Fruit fly (Drosophila melanogaster) whole organism, embryonic: ENCODE measurements around the gene unk.
A peak's percentile ranks its signal among the peaks of the same experiment; 100 is the strongest.

ENCODE experiments used
- Bdp1 ChIP-seq: fragments of 200-800 bp; sonication (Bioruptor generic); optimal IDR thresholded peaks from 3 replicates; lab custom pipeline; 2016; ENCODE audit warnings: missing biosample characterization, missing genetic modification characterization
- Bgb ChIP-seq: fragments of 200-800 bp; sonication (Bioruptor generic); IDR thresholded peaks from 2 replicates; pipeline ENCODE4 v1.3.6; 2022; ENCODE audit warnings: missing biosample characterization, missing genetic modification characterization; ENCODE audit not compliant: partially characterized antibody
- CG10431 ChIP-seq: fragments of 200-800 bp; sonication (Bioruptor generic); optimal IDR thresholded peaks from 3 replicates; lab custom pipeline; 2018; ENCODE audit warnings: missing biosample characterization, mild to moderate bottlenecking, missing genetic modification characterization
- CG10462 ChIP-seq: fragments of 200-800 bp; sonication (Bioruptor generic); optimal IDR thresholded peaks from 2 replicates; lab custom pipeline; 2016; ENCODE audit warnings: missing biosample characterization, missing genetic modification characterization
- CG10654 ChIP-seq: fragments of 200-800 bp; sonication (Bioruptor generic); optimal IDR thresholded peaks from 2 replicates; lab custom pipeline; 2016; ENCODE audit warnings: missing biosample characterization, missing genetic modification characterization
- CG11247 ChIP-seq: fragments of 200-800 bp; sonication (Bioruptor generic); IDR thresholded peaks from 2 replicates; pipeline ENCODE4 v1.3.6; 2022; ENCODE audit warnings: missing biosample characterization, missing genetic modification characterization
- CG11504 ChIP-seq: fragments of 200-800 bp; sonication (Bioruptor generic); optimal IDR thresholded peaks from 3 replicates; lab custom pipeline; 2019; ENCODE audit warnings: missing biosample characterization, mild to moderate bottlenecking, missing genetic modification characterization, moderate library complexity
- CG12391 ChIP-seq: fragments of 200-800 bp; sonication (Bioruptor generic); optimal IDR thresholded peaks from 3 replicates; lab custom pipeline; 2018; ENCODE audit warnings: missing biosample characterization, mild to moderate bottlenecking, missing genetic modification characterization, moderate library complexity
- CG13296 ChIP-seq: fragments of 200-800 bp; sonication (Bioruptor generic); optimal IDR thresholded peaks from 3 replicates; lab custom pipeline; 2018; ENCODE audit warnings: missing biosample characterization, mild to moderate bottlenecking, missing genetic modification characterization
- CG13424 ChIP-seq: fragments of 200-800 bp; sonication (Bioruptor generic); optimal IDR thresholded peaks from 2 replicates; lab custom pipeline; 2019; ENCODE audit warnings: missing biosample characterization, mild to moderate bottlenecking, missing genetic modification characterization, moderate library complexity
- CG13894 ChIP-seq: fragments of 200-800 bp; sonication (Bioruptor generic); optimal IDR thresholded peaks from 3 replicates; lab custom pipeline; 2018; ENCODE audit warnings: missing biosample characterization, mild to moderate bottlenecking, missing genetic modification characterization, moderate library complexity
- CG15011 ChIP-seq: fragments of 200-800 bp; sonication (Bioruptor generic); optimal IDR thresholded peaks from 3 replicates; lab custom pipeline; 2018; ENCODE audit warnings: missing biosample characterization, mild to moderate bottlenecking, missing genetic modification characterization
- CG1529 ChIP-seq: fragments of 200-800 bp; sonication (Bioruptor generic); optimal IDR thresholded peaks from 3 replicates; lab custom pipeline; 2018; ENCODE audit warnings: missing biosample characterization, missing genetic modification characterization
- CG17359 ChIP-seq: fragments of 200-800 bp; sonication (Bioruptor generic); optimal IDR thresholded peaks from 3 replicates; lab custom pipeline; 2018; ENCODE audit warnings: missing biosample characterization, mild to moderate bottlenecking, missing genetic modification characterization, moderate library complexity
- CG18619 ChIP-seq: fragments of 200-800 bp; sonication (Bioruptor generic); optimal IDR thresholded peaks from 3 replicates; lab custom pipeline; 2017; ENCODE audit warnings: missing biosample characterization, mild to moderate bottlenecking, missing genetic modification characterization
- CG31365 ChIP-seq: fragments of 200-800 bp; sonication (Bioruptor generic); optimal IDR thresholded peaks from 2 replicates; lab custom pipeline; 2018; ENCODE audit warnings: missing biosample characterization, mild to moderate bottlenecking, missing genetic modification characterization
- CG31388 ChIP-seq: fragments of 200-800 bp; sonication (Bioruptor generic); optimal IDR thresholded peaks from 2 replicates; lab custom pipeline; 2016; ENCODE audit warnings: missing biosample characterization, missing genetic modification characterization
- CG4707 ChIP-seq: fragments of 200-800 bp; sonication (Bioruptor generic); optimal IDR thresholded peaks from 2 replicates; lab custom pipeline; 2018; ENCODE audit warnings: missing biosample characterization, mild to moderate bottlenecking, missing genetic modification characterization, moderate library complexity
- CG5180 ChIP-seq: fragments of 200-800 bp; sonication (Bioruptor generic); optimal IDR thresholded peaks from 3 replicates; lab custom pipeline; 2017; ENCODE audit warnings: missing biosample characterization, missing genetic modification characterization, mild to moderate bottlenecking, moderate library complexity, missing genetic modification reagents
- CG6683 ChIP-seq: fragments of 200-800 bp; sonication (Bioruptor generic); optimal IDR thresholded peaks from 2 replicates; lab custom pipeline; 2017; ENCODE audit warnings: missing biosample characterization, mild to moderate bottlenecking, missing genetic modification characterization, missing genetic modification reagents
- CG6765 ChIP-seq: fragments of 200-800 bp; sonication (Bioruptor generic); optimal IDR thresholded peaks from 3 replicates; lab custom pipeline; 2017; ENCODE audit warnings: missing biosample characterization, mild to moderate bottlenecking, missing genetic modification characterization
- CG6813 ChIP-seq: fragments of 200-800 bp; sonication (Bioruptor generic); optimal IDR thresholded peaks from 2 replicates; lab custom pipeline; 2017; ENCODE audit warnings: missing biosample characterization, missing genetic modification characterization, mild to moderate bottlenecking, moderate library complexity, missing genetic modification reagents
- CG8290 ChIP-seq, 3 experiments: fragments of 200-800 bp; sonication (Bioruptor generic); optimal IDR thresholded peaks; 2 replicates each; lab custom pipeline; 2016 to 2019; ENCODE audit warnings: missing biosample characterization in 3 of 3, missing genetic modification characterization in 3 of 3, mild to moderate bottlenecking in 2 of 3, moderate library complexity in 1 of 3
- CG8359 ChIP-seq: fragments of 200-800 bp; sonication (Bioruptor generic); optimal IDR thresholded peaks from 2 replicates; lab custom pipeline; 2017; ENCODE audit warnings: missing biosample characterization, mild to moderate bottlenecking, missing genetic modification characterization, borderline replicate concordance
- CG8924 ChIP-seq: fragments of 200-800 bp; optimal IDR thresholded peaks from 3 replicates; lab custom pipeline; 2019; ENCODE audit warnings: missing biosample characterization, mild to moderate bottlenecking, missing genetic modification characterization, moderate library complexity
- CG9727 ChIP-seq: fragments of 200-800 bp; sonication (Bioruptor generic); optimal IDR thresholded peaks from 3 replicates; lab custom pipeline; 2017; ENCODE audit warnings: missing biosample characterization, mild to moderate bottlenecking, missing genetic modification characterization
- Chrac-16 ChIP-seq: fragments of 200-800 bp; sonication (Bioruptor generic); optimal IDR thresholded peaks from 3 replicates; lab custom pipeline; 2016; ENCODE audit warnings: missing biosample characterization, missing genetic modification characterization
- CoRest ChIP-seq: fragments of 200-800 bp; sonication (Bioruptor generic); optimal IDR thresholded peaks from 3 replicates; lab custom pipeline; 2018; ENCODE audit warnings: missing biosample characterization, mild to moderate bottlenecking, missing genetic modification characterization, moderate library complexity
- ERR ChIP-seq: fragments of 200-800 bp; sonication (Bioruptor generic); optimal IDR thresholded peaks from 2 replicates; lab custom pipeline; 2016; ENCODE audit warnings: missing biosample characterization, missing genetic modification characterization
- Fer1 ChIP-seq: fragments of 200-800 bp; sonication (Bioruptor generic); optimal IDR thresholded peaks from 2 replicates; lab custom pipeline; 2017; ENCODE audit warnings: missing biosample characterization, mild to moderate bottlenecking, missing genetic modification characterization
- Med ChIP-seq: fragments of 200-800 bp; sonication (Bioruptor generic); peaks from one replicate; lab custom pipeline; 2016; ENCODE audit warnings: missing biosample characterization, missing genetic modification characterization, mild to moderate bottlenecking, inconsistent platforms, moderate library complexity
- Sox100B ChIP-seq: fragments of 200-800 bp; sonication (Bioruptor generic); optimal IDR thresholded peaks from 3 replicates; lab custom pipeline; 2018; ENCODE audit warnings: missing biosample characterization, mild to moderate bottlenecking, missing genetic modification characterization
- Ssrp ChIP-seq: fragments of 200-800 bp; sonication (Bioruptor generic); optimal IDR thresholded peaks from 2 replicates; lab custom pipeline; 2018; ENCODE audit warnings: missing biosample characterization, mild to moderate bottlenecking, missing genetic modification characterization, moderate library complexity
- Usf ChIP-seq: fragments of 200-800 bp; sonication (Bioruptor generic); optimal IDR thresholded peaks from 2 replicates; lab custom pipeline; 2017; ENCODE audit warnings: missing genotype, missing biosample characterization, missing genetic modification characterization
- ap ChIP-seq: fragments of 200-800 bp; sonication (Bioruptor generic); IDR thresholded peaks from 2 replicates; pipeline ENCODE4 v1.3.6; 2022; ENCODE audit warnings: missing biosample characterization, missing genetic modification characterization
- bowl ChIP-seq: fragments of 200-800 bp; sonication (Bioruptor generic); IDR thresholded peaks from 2 replicates; pipeline ENCODE4 v1.3.6; 2022; ENCODE audit warnings: missing biosample characterization, missing genetic modification characterization
- bsh ChIP-seq, 2 experiments: fragments of 200-800 bp; sonication (Bioruptor generic); optimal IDR thresholded peaks; 2 replicates each; lab custom pipeline; 2017 to 2018; ENCODE audit warnings: mild to moderate bottlenecking in 2 of 2, missing biosample characterization in 2 of 2, missing genetic modification characterization in 2 of 2, moderate library complexity in 1 of 2
- chif ChIP-seq, 2 experiments: fragments of 200-800 bp; sonication (Bioruptor generic); optimal IDR thresholded peaks; 3 replicates each; lab custom pipeline; 2016; ENCODE audit warnings: missing biosample characterization in 2 of 2, missing genetic modification characterization in 2 of 2
- grau ChIP-seq: fragments of 200-800 bp; optimal IDR thresholded peaks from 3 replicates; lab custom pipeline; 2019; ENCODE audit warnings: missing biosample characterization, mild to moderate bottlenecking, missing genetic modification characterization, moderate library complexity
- lola ChIP-seq, 3 experiments: fragments of >200 bp in 2 of 3; fragments of 200-800 bp in 1 of 3; sonication (Bioruptor generic) in 1 of 3; optimal IDR thresholded peaks; 2 replicates each; lab custom pipeline; 2017 to 2019; ENCODE audit warnings: missing biosample characterization in 3 of 3, missing genetic modification characterization in 3 of 3, mild to moderate bottlenecking in 1 of 3, moderate library complexity in 1 of 3
- nerfin-1 ChIP-seq: fragments of 200-800 bp; sonication (Bioruptor generic); optimal IDR thresholded peaks from 3 replicates; lab custom pipeline; 2019; ENCODE audit warnings: missing biosample characterization, mild to moderate bottlenecking, missing genetic modification characterization, moderate library complexity
- nmo ChIP-seq: fragments of 200-800 bp; sonication (Bioruptor generic); optimal IDR thresholded peaks from 2 replicates; lab custom pipeline; 2018; ENCODE audit warnings: missing biosample characterization, mild to moderate bottlenecking, missing genetic modification characterization, moderate library complexity
- odd ChIP-seq: fragments of 200-800 bp; sonication (Bioruptor generic); optimal IDR thresholded peaks from 2 replicates; lab custom pipeline; 2017; ENCODE audit warnings: missing biosample characterization, mild to moderate bottlenecking, missing genetic modification characterization
- onecut ChIP-seq: fragments of 200-800 bp; sonication (Bioruptor generic); IDR thresholded peaks from 2 replicates; pipeline ENCODE4 v1.3.6; 2022; ENCODE audit warnings: missing biosample characterization, missing genetic modification characterization
- prd ChIP-seq, 3 experiments: fragments of >200 bp in 2 of 3; fragments of 200-800 bp in 1 of 3; sonication (Bioruptor generic) in 1 of 3; optimal IDR thresholded peaks in 2 of 3; IDR thresholded peaks in 1 of 3; 2 replicates in 2 of 3; 3 replicates in 1 of 3; pipeline versions ENCODE4 v1.3.6 to Lab custom; 2017 to 2022; ENCODE audit warnings: missing biosample characterization in 1 of 3, missing genetic modification characterization in 1 of 3
- sc ChIP-seq, 3 experiments: fragments of >200 bp in 2 of 3; fragments of 200-800 bp in 1 of 3; sonication (Bioruptor generic) in 1 of 3; optimal IDR thresholded peaks; 2 replicates in 2 of 3; 3 replicates in 1 of 3; lab custom pipeline; 2017; ENCODE audit warnings: mild to moderate bottlenecking in 1 of 3, missing biosample characterization in 1 of 3, missing genetic modification characterization in 1 of 3, missing genetic modification reagents in 1 of 3
- sens ChIP-seq: fragments of 200-800 bp; sonication (Bioruptor generic); peaks from one replicate; lab custom pipeline; 2016; ENCODE audit warnings: missing biosample characterization, missing genetic modification characterization
- wdn ChIP-seq: fragments of 200-800 bp; sonication (Bioruptor generic); IDR thresholded peaks from 2 replicates; pipeline ENCODE4 v1.3.6; 2022; ENCODE audit warnings: missing biosample characterization, missing genetic modification characterization

The unk gene

dm6 chr3R:23174739-23175138, 17.1 kb upstream of the unk start (continued):
- peak; percentile 8 for TF ChIP-seq Chrac-16 (GFP tag; lab: Kevin White, UChicago)
- no peak for TF ChIP-seq CG6813 (GFP tag; lab: Kevin White, UChicago)
- no peak for TF ChIP-seq ERR (GFP tag; lab: Kevin White, UChicago)
- TF ChIP-seq ap: peak; percentile 60; the same call in 1 of the 2 replicates
- TF ChIP-seq chif (GFP tag; optimal IDR thresholded peaks at IDR 0.05; lab: Kevin White, UChicago): peak in 1 of 2 experiments; percentile 17
- no peak for TF ChIP-seq CG10654 (GFP tag; lab: Kevin White, UChicago)
- TF ChIP-seq CG8290 (GFP tag; optimal IDR thresholded peaks at IDR 0.05; lab: Kevin White, UChicago): no peak
- peak in 1 of 2 experiments; percentile 50 for TF ChIP-seq CG8290 (tag; optimal IDR thresholded peaks at IDR 0.05; lab: Kevin White, UChicago)
- no peak for TF ChIP-seq Bgb (GFP tag; lab: Robert Waterston, UW)
- peak in 1 of 3 experiments; percentile 60 for TF ChIP-seq lola (GFP tag; optimal IDR thresholded peaks at IDR 0.05; lab: Kevin White, UChicago)
- no peak for TF ChIP-seq odd (GFP tag; lab: Kevin White, UChicago)
- TF ChIP-seq CG12391: peak; percentile 52
- TF ChIP-seq CG17359 (tag; lab: Kevin White, UChicago): peak; percentile 64
- peak; percentile 55 for TF ChIP-seq grau
- TF ChIP-seq CG8359 (GFP tag; lab: Kevin White, UChicago): peak; percentile 8
- no peak for TF ChIP-seq CG13894 (tag; lab: Kevin White, UChicago)
- TF ChIP-seq CG11247 (GFP tag; lab: Robert Waterston, UW): no peak
- TF ChIP-seq Bdp1 (GFP tag; lab: Kevin White, UChicago): no peak
- TF ChIP-seq Ssrp (tag; lab: Kevin White, UChicago): peak; percentile 60
- TF ChIP-seq wdn (GFP tag; lab: Robert Waterston, UW): no peak
- no peak for TF ChIP-seq Usf (GFP tag; lab: Kevin White, UChicago)
- TF ChIP-seq CG10462: no peak
- TF ChIP-seq nmo: peak; percentile 74
- TF ChIP-seq Fer1 (GFP tag; lab: Kevin White, UChicago): no peak
- TF ChIP-seq CG6765 (GFP tag; lab: Kevin White, UChicago): no peak
- peak; percentile 49 for TF ChIP-seq CG1529
- no peak for TF ChIP-seq CG10431 (GFP tag; lab: Kevin White, UChicago)
- TF ChIP-seq Sox100B (GFP tag; lab: Kevin White, UChicago): peak; percentile 33
- TF ChIP-seq CG6683 (GFP tag; lab: Kevin White, UChicago): no peak
- TF ChIP-seq CG4707 (GFP tag; lab: Kevin White, UChicago): peak; percentile 4
- TF ChIP-seq nerfin-1 (tag; lab: Kevin White, UChicago): peak; percentile 43
- TF ChIP-seq onecut: peak; percentile 59
- no peak for TF ChIP-seq CG31365 (tag; lab: Kevin White, UChicago)
- peak; percentile 52 for TF ChIP-seq CoRest (tag; lab: Kevin White, UChicago)
- peak; percentile 18 for TF ChIP-seq CG18619 (GFP tag; lab: Kevin White, UChicago)
- peak; percentile 86 for TF ChIP-seq Med (GFP tag; lab: Kevin White, UChicago)
- TF ChIP-seq CG11504: peak; percentile 43
- no peak for TF ChIP-seq prd (optimal IDR thresholded peaks at IDR 0.05; lab: Kevin White, UChicago)
- TF ChIP-seq prd (GFP tag; IDR thresholded peaks at IDR 0.05; lab: Robert Waterston, UW): no peak
- no peak for TF ChIP-seq sc (optimal IDR thresholded peaks at IDR 0.05; lab: Kevin White, UChicago)
- peak; percentile 22 for TF ChIP-seq sc (GFP tag; optimal IDR thresholded peaks at IDR 0.05; lab: Kevin White, UChicago)
- TF ChIP-seq bowl (GFP tag; lab: Robert Waterston, UW): peak; percentile 55; the same call in 1 of the 2 replicates
- TF ChIP-seq CG8924: no peak
- peak; percentile 89 for TF ChIP-seq sens
- TF ChIP-seq CG31388 (GFP tag; lab: Kevin White, UChicago): no peak
- TF ChIP-seq CG9727: no peak
- TF ChIP-seq CG5180 (GFP tag; lab: Kevin White, UChicago): no peak
- no peak for TF ChIP-seq CG15011 (GFP tag; lab: Kevin White, UChicago)
- TF ChIP-seq bsh (GFP tag; optimal IDR thresholded peaks at IDR 0.05; lab: Kevin White, UChicago): peak; percentile 16 to 79
- TF ChIP-seq CG13424 (tag; lab: Kevin White, UChicago): peak; percentile 64
- no peak for TF ChIP-seq CG13296 (GFP tag; lab: Kevin White, UChicago)
